Worm (Caenorhabditis elegans) whole organism, young adult: ENCODE data around the gene F22E5.8.
"Not testable (repeated sequence)": the region's sequence is repeated elsewhere in the genome, so short reads cannot be mapped to it uniquely, and the experiment has no call there.

Experiments used
- C06A6.2 ChIP-seq: fragments of 200-800 bp; sonication (Bioruptor generic); conservative IDR thresholded peaks from 2 replicates; pipeline ENCODE4 v1.3.6; 2022; ENCODE audit warnings: missing genetic modification characterization, missing compliant biosample characterization
- Y53F4B.3 ChIP-seq: fragments of 200-800 bp; sonication (Bioruptor generic); IDR thresholded peaks from 2 replicates; pipeline ENCODE4 v1.3.6; 2022; ENCODE audit warnings: missing genetic modification reagents, missing genetic modification characterization, missing compliant biosample characterization
- Y53G8AR.9 ChIP-seq: fragments of 200-800 bp; sonication (Bioruptor generic); conservative IDR thresholded peaks from 2 replicates; pipeline ENCODE4 v1.3.6; 2022; ENCODE audit warnings: missing genetic modification reagents, missing genetic modification characterization, missing compliant biosample characterization
- Y56A3A.18 ChIP-seq: fragments of 200-800 bp; sonication (Bioruptor generic); IDR thresholded peaks from 2 replicates; pipeline ENCODE4 v1.3.6; 2022; ENCODE audit warnings: missing genetic modification reagents, missing genetic modification characterization, missing compliant biosample characterization
- ZK185.1 ChIP-seq: sonication (generic microtip); optimal IDR thresholded peaks from 2 replicates; lab custom pipeline; 2016; ENCODE audit warnings: mild to moderate bottlenecking, missing genetic modification characterization, missing compliant biosample characterization; ENCODE audit not compliant: poor library complexity, severe bottlenecking
- atf-7 ChIP-seq: sonication (generic microtip); optimal IDR thresholded peaks from 2 replicates; lab custom pipeline; 2017; ENCODE audit warnings: mild to moderate bottlenecking, missing genetic modification characterization, missing compliant biosample characterization
- athp-1 ChIP-seq: sonication (generic microtip); optimal IDR thresholded peaks from 2 replicates; lab custom pipeline; 2017; ENCODE audit warnings: mild to moderate bottlenecking, missing genetic modification characterization, missing compliant biosample characterization
- bed-1 ChIP-seq: fragments of 200-800 bp; sonication (Bioruptor generic); IDR thresholded peaks from 2 replicates; pipeline ENCODE4 v1.3.6; 2022; ENCODE audit warnings: missing genetic modification reagents, missing genetic modification characterization, missing compliant biosample characterization
- cebp-1 ChIP-seq, 2 experiments: fragments of 200-800 bp in 1 of 2; sonication (Bioruptor generic) in 1 of 2; sonication (generic microtip) in 1 of 2; IDR thresholded peaks in 1 of 2; optimal IDR thresholded peaks in 1 of 2; 2 replicates each; pipeline versions ENCODE4 v1.3.6 to Lab custom; 2017 to 2022; ENCODE audit warnings: missing compliant biosample characterization in 2 of 2, missing genetic modification characterization in 2 of 2, mild to moderate bottlenecking in 1 of 2, missing genetic modification reagents in 1 of 2, moderate library complexity in 1 of 2
- cebp-2 ChIP-seq: fragments of 200-800 bp; sonication (Bioruptor generic); IDR thresholded peaks from 2 replicates; pipeline ENCODE4 v1.3.6; 2022; ENCODE audit warnings: missing genetic modification characterization, missing compliant biosample characterization
- ceh-40 ChIP-seq: fragments of 200-800 bp; sonication (Bioruptor generic); IDR thresholded peaks from 2 replicates; pipeline ENCODE4 v1.3.6; 2022; ENCODE audit warnings: missing genetic modification characterization, missing compliant biosample characterization
- chd-7 ChIP-seq: sonication (generic microtip); optimal IDR thresholded peaks from 2 replicates; lab custom pipeline; 2016; ENCODE audit warnings: mild to moderate bottlenecking, missing genetic modification characterization, moderate library complexity, missing compliant biosample characterization
- dpff-1 ChIP-seq: sonication (generic microtip); optimal IDR thresholded peaks from 2 replicates; lab custom pipeline; 2017; ENCODE audit warnings: mild to moderate bottlenecking, missing genetic modification characterization, missing compliant biosample characterization
- egl-18 ChIP-seq: fragments of 200-800 bp; sonication (Bioruptor generic); IDR thresholded peaks from 2 replicates; pipeline ENCODE4 v1.3.6; 2022; ENCODE audit warnings: missing genetic modification reagents, missing genetic modification characterization, missing compliant biosample characterization
- egl-44 ChIP-seq: fragments of 200-800 bp; sonication (Bioruptor generic); IDR thresholded peaks from 2 replicates; pipeline ENCODE4 v1.3.6; 2022; ENCODE audit warnings: missing genetic modification reagents, missing genetic modification characterization, missing compliant biosample characterization
- fkh-3 ChIP-seq: sonication (generic microtip); optimal IDR thresholded peaks from 2 replicates; lab custom pipeline; 2016; ENCODE audit warnings: mild to moderate bottlenecking, missing genetic modification characterization, missing compliant biosample characterization
- gei-17 ChIP-seq: fragments of 200-800 bp; sonication (Bioruptor generic); optimal IDR thresholded peaks from 2 replicates; lab custom pipeline; 2018; ENCODE audit warnings: mild to moderate bottlenecking, missing genetic modification characterization, missing compliant biosample characterization
- hlh-12 ChIP-seq: sonication (generic microtip); optimal IDR thresholded peaks from 2 replicates; lab custom pipeline; 2016; ENCODE audit warnings: missing genetic modification characterization, missing compliant biosample characterization
- hmg-1.2 ChIP-seq: fragments of 200-800 bp; sonication (Bioruptor generic); IDR thresholded peaks from 2 replicates; pipeline ENCODE4 v1.3.6; 2022; ENCODE audit warnings: missing genetic modification reagents, missing genetic modification characterization, missing compliant biosample characterization
- let-526 ChIP-seq: fragments of 200-800 bp; sonication (Bioruptor generic); IDR thresholded peaks from 2 replicates; pipeline ENCODE4 v1.3.6; 2022; ENCODE audit warnings: missing genetic modification reagents, missing genetic modification characterization, missing compliant biosample characterization
- mel-28 ChIP-seq: sonication (generic microtip); optimal IDR thresholded peaks from 2 replicates; lab custom pipeline; 2016; ENCODE audit warnings: borderline replicate concordance, mild to moderate bottlenecking, missing genetic modification characterization, missing compliant biosample characterization
- mes-4 ChIP-seq: sonication (generic microtip); optimal IDR thresholded peaks from 2 replicates; lab custom pipeline; 2016; ENCODE audit warnings: missing genotype, missing genetic modification characterization, missing compliant biosample characterization
- nfya-1 ChIP-seq: sonication (generic microtip); optimal IDR thresholded peaks from 2 replicates; lab custom pipeline; 2017; ENCODE audit warnings: antibody characterized with exemption, missing compliant biosample characterization, missing genetic modification characterization, borderline replicate concordance; ENCODE audit not compliant: insufficient read depth
- nhr-179 ChIP-seq: sonication (generic microtip); optimal IDR thresholded peaks from 2 replicates; lab custom pipeline; 2016; ENCODE audit warnings: mild to moderate bottlenecking, missing genetic modification characterization, missing compliant biosample characterization
- pbrm-1 ChIP-seq: fragments of 200-800 bp; sonication (Bioruptor generic); IDR thresholded peaks from 2 replicates; pipeline ENCODE4 v1.3.6; 2022; ENCODE audit warnings: missing genetic modification reagents, missing genetic modification characterization, missing compliant biosample characterization
- repo-1 ChIP-seq: sonication (generic microtip); optimal IDR thresholded peaks from 2 replicates; lab custom pipeline; 2017; ENCODE audit warnings: mild to moderate bottlenecking, missing genetic modification characterization, missing compliant biosample characterization
- xnd-1 ChIP-seq: sonication (generic microtip); optimal IDR thresholded peaks from 2 replicates; lab custom pipeline; 2016; ENCODE audit warnings: missing genotype, missing genetic modification reagents, missing genetic modification characterization, missing compliant biosample characterization
- ztf-22 ChIP-seq: fragments of 200-800 bp; sonication (Bioruptor generic); optimal IDR thresholded peaks from 2 replicates; lab custom pipeline; 2018; ENCODE audit warnings: mild to moderate bottlenecking, missing genetic modification characterization, moderate library complexity, missing compliant biosample characterization
- ztf-26 ChIP-seq: sonication (generic microtip); optimal IDR thresholded peaks from 2 replicates; lab custom pipeline; 2017; ENCODE audit warnings: missing genetic modification characterization, missing compliant biosample characterization
- ztf-3 ChIP-seq: fragments of 200-800 bp; sonication (Bioruptor generic); optimal IDR thresholded peaks from 2 replicates; lab custom pipeline; 2018; ENCODE audit warnings: mild to moderate bottlenecking, missing genetic modification characterization, missing compliant biosample characterization

The F22E5.8 gene

DNA sequence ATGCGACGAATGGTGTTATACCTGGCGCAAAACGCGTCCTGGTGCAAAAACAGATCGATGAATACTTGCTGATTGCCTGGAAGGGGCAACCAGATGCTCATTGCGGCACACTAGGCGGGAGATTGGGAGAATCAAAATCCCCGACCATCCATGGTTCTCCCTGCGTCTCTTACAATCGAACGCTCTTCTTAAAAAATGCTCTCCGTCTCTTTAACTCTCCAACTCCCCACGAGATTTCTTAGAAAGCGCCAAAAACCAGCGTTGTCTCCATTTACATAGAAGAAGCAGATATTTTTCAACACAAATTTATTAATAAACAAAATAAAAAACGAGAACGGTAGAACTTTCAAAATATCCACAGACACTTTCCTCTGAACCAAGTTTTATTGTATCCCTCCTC lies 41.3 kb downstream of the F22E5.8 start, which contains the start of gene F34D6.1:
Gene F34D6.1 (minus strand): TSS at position 101 of the 400 bp plus-strand sequence.
- no peak for TF ChIP-seq ztf-3 (GFP tag; lab: Kevin White, UChicago)
- no peak for TF ChIP-seq nfya-1 (tag; lab: Kevin White, UChicago)

- TF ChIP-seq mes-4 (tag; lab: Kevin White, UChicago) (no peak), Y53F4B.3 (GFP tag; lab: Robert Waterston, UW) (no peak), xnd-1 (tag; lab: Kevin White, UChicago) (no peak), Y53G8AR.9 (GFP tag; lab: Robert Waterston, UW) (no peak), C06A6.2 (no peak), egl-18 (GFP tag; lab: Robert Waterston, UW) (no peak), let-526 (GFP tag; lab: Robert Waterston, UW) (no peak)
- TF ChIP-seq, all 124 proteins: peak for 0
These were observed 44.4 kb downstream of the F22E5.8 start, which contains the start of gene ceh-87 for ce11 chrII:2684208-2684607. TSS of gene ceh-87 (minus strand) at chrII:2684308.

DNA sequence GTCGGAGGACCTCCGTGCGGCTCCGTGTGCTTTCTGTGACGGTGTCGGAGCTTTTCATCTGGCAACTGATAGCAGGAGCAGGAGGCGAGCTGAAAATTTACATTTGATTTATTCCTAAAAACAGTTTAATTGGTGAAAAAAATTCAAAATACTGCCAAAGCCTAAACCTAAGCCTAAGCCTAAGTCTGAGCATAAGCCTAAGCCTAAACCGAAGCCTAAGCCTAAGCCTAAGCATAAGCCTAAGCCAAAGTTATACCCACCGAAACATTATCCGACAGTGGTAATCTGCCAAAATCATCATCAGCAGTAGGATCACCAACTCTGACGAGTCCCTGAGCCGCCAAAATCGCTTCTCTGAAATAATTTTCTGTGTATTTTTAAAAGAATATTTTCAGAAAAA lies 44.9 kb downstream of the F22E5.8 start:
- TF ChIP-seq atf-7 (tag; lab: Kevin White, UChicago) (no peak), hmg-1.2 (GFP tag; lab: Robert Waterston, UW) (no peak), ztf-22 (GFP tag; lab: Kevin White, UChicago) (no peak), Y56A3A.18 (GFP tag; lab: Robert Waterston, UW) (no peak), athp-1 (tag; lab: Kevin White, UChicago) (no peak), ztf-26 (no peak), Y53G8AR.9 (GFP tag; lab: Robert Waterston, UW) (no peak), egl-44 (GFP tag; lab: Robert Waterston, UW) (no peak), fkh-3 (tag; lab: Kevin White, UChicago) (no peak), nhr-179 (tag; lab: Kevin White, UChicago) (no peak), repo-1 (no peak), pbrm-1 (GFP tag; lab: Robert Waterston, UW) (no peak), bed-1 (GFP tag; lab: Robert Waterston, UW) (no peak), mel-28 (no peak)

DNA sequence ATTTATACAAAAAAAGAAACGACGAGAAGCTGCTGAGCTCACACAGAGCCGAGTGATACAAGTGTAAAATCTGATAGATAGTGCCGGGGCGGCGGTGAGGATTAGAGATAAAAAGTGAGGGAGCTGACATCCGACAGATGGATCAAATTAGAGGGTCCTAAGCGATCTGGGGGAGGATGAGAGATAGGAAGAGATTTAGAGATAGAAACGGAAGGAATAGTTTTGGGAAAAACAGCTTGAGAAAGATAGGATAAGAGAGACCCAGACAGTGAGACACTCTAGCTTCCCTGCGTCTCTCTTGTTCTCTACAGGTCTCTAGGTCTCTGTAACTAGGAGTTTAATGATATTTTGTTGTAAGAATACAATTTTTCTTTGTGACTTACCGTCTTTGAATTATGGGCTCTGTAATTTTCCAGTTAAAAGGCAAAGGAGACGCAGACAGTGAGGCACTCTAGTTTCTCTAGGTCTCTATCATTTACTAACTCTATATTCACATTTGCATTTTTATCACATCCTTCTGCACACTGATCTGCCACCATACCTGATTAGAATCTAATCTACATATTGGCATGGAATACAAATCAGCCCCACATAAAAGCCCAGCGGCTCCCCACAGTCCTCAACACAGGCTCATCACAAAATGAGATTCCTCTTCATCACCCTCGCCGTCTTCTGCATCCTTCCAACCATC lies 47.3 kb downstream of the F22E5.8 start, which contains the start of the genes sup-9 and nspf-1:
Gene sup-9 (minus strand): TSS at position 43 of the 691 bp plus-strand sequence.
Gene nspf-1 (plus strand): TSS at position 641 of the 691 bp plus-strand sequence.
- TF ChIP-seq repo-1 (no peak), gei-17 (GFP tag; lab: Kevin White, UChicago) (no peak)

DNA sequence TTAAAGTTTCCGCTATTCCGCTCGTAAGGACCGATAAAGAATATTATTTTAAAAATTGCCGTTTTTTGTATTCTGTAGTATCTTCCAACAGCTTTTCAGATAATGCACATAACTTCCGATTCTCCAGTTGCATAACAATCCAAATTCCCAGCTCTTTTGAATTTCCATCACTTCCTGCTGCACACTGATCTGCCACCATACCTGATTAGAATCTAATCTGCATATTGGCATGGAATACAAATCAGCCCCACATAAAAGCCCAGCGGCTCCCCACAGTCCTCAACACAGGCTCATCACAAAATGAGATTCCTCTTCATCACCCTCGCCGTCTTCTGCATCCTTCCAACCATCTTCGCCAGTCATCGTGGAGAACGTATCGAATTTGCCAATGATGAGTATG lies 48.8 kb downstream of the F22E5.8 start, which contains the start of gene nspf-2:
Gene nspf-2 (plus strand): TSS at position 301 of the 400 bp plus-strand sequence.
- not testable (repeated sequence) for TF ChIP-seq hlh-12 (tag; lab: Kevin White, UChicago); dpff-1 (tag; lab: Kevin White, UChicago); cebp-1 (GFP tag; IDR thresholded peaks at IDR 0.05; lab: Robert Waterston, UW); cebp-1 (tag; optimal IDR thresholded peaks at IDR 0.05; lab: Kevin White, UChicago)
- TF ChIP-seq, all 124 proteins: peak for 0; not testable (repeated sequence) for 124

DNA sequence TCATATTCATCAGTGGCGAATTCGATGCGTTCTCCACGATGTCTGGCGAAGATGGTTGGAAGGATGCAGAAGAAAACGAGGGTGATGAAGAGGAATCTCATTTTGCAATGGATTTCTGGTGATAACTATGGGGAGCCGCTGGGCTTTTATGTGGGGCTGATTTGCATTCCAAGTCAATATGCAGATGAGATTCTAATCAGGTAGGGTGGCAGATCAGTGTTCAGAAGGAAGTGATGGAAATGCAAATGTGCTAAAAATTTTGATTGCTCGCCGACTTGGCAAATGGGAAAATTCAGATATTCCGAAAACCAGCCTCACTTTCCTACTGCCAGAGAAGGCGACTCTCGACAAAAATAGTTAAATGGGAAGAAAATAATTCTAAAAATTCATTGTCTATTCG lies 50.2 kb downstream of the F22E5.8 start, which contains the start of gene nspf-3:
Gene nspf-3 (minus strand): TSS at position 101 of the 400 bp plus-strand sequence.
- TF ChIP-seq cebp-2 (GFP tag; lab: Robert Waterston, UW): no peak
- TF ChIP-seq repo-1: no peak
- TF ChIP-seq ceh-40 (GFP tag; lab: Robert Waterston, UW): no peak
- no peak for TF ChIP-seq chd-7 (tag; lab: Kevin White, UChicago)
- TF ChIP-seq ZK185.1 (tag; lab: Kevin White, UChicago): no peak
